Fruit fly (Drosophila melanogaster) Kc167 (cell line): ENCODE results near the gene CG10550.

Source experiments
- Myc ChIP-seq: fragments of >200 bp; optimal IDR thresholded peaks from 2 replicates; lab custom pipeline; 2017; ENCODE audit warnings: missing external identifiers
- Sin3A ChIP-seq: fragments of >200 bp; optimal IDR thresholded peaks from 2 replicates; lab custom pipeline; 2018; ENCODE audit warnings: missing external identifiers
- h ChIP-seq: fragments of >200 bp; optimal IDR thresholded peaks from 3 replicates; lab custom pipeline; 2018; ENCODE audit warnings: missing external identifiers
- insv ChIP-seq: fragments of >200 bp; optimal IDR thresholded peaks from 3 replicates; lab custom pipeline; 2018; ENCODE audit warnings: missing external identifiers
- psq ChIP-seq: fragments of >200 bp; optimal IDR thresholded peaks from 2 replicates; lab custom pipeline; 2017; ENCODE audit warnings: missing external identifiers
- ttk ChIP-seq: sonication (Bioruptor generic); optimal IDR thresholded peaks from 2 replicates; lab custom pipeline; 2017; ENCODE audit warnings: missing external identifiers

DNA sequence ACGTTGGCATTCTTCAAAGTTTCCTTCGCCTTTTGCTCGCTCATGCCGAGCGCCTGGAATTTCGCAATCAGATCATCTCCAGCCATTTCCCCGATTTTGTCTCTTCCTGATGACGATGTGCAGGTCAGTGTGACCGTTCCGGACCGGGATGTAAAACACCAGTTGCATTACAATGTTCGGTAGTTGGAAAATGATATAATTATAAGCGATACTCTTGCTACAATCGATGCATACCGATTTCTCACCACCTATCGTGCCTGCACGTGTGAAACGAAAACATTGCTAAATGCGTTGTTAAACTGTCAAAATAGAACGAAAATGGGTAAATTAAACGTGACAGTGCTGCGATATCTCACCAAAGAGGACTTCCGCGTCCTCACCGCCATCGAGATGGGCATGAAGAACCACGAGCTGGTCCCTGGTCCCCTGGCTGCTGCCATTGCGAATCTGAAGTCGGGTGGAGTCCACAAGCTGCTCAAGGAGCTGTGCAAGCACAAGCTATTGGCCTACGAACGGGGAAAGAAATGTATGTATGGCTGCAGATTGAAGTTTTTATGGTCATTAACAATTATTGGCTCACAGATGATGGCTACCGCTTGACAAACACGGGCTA is 42.5 kb downstream of the CG10550 start, which contains the start of the genes GlnRS and RIOK2:
- TF ChIP-seq Sin3A, result no peak
- no peak for TF ChIP-seq Myc (lab: Kevin White, UChicago)
- TF ChIP-seq psq (lab: Kevin White, UChicago), result no peak
- TF ChIP-seq h, result no peak
- TF ChIP-seq ttk, result no peak
- no peak for TF ChIP-seq insv (lab: Kevin White, UChicago)
